Fruit fly (Drosophila melanogaster) whole organism, embryonic: Measurements from ENCODE around the gene Fit2.
A peak's percentile ranks its signal among the peaks of the same experiment; 100 is the strongest.

ENCODE experiments used
- Asciz ChIP-seq: fragments of 200-800 bp; sonication (Bioruptor generic); optimal IDR thresholded peaks from 2 replicates; lab custom pipeline; 2017; ENCODE audit warnings: missing biosample characterization, mild to moderate bottlenecking, missing genetic modification characterization, missing genetic modification reagents
- Blimp-1 ChIP-seq: fragments of 200-800 bp; sonication (Bioruptor generic); optimal IDR thresholded peaks from 3 replicates; lab custom pipeline; 2018; ENCODE audit warnings: missing biosample characterization, missing genetic modification characterization, mild to moderate bottlenecking, moderate library complexity, missing genetic modification reagents
- CG10431 ChIP-seq: fragments of 200-800 bp; sonication (Bioruptor generic); optimal IDR thresholded peaks from 3 replicates; lab custom pipeline; 2018; ENCODE audit warnings: missing biosample characterization, mild to moderate bottlenecking, missing genetic modification characterization
- CG10979 ChIP-seq: fragments of 200-800 bp; sonication (Bioruptor generic); optimal IDR thresholded peaks from 2 replicates; lab custom pipeline; 2018; ENCODE audit warnings: missing biosample characterization, mild to moderate bottlenecking, missing genetic modification characterization, moderate library complexity
- CG11695 ChIP-seq: fragments of 200-800 bp; sonication (Bioruptor generic); IDR thresholded peaks from 3 replicates; pipeline ENCODE4 v1.3.6; 2022; ENCODE audit warnings: missing biosample characterization, missing genetic modification characterization
- CG14710 ChIP-seq: fragments of 200-800 bp; sonication (Bioruptor generic); optimal IDR thresholded peaks from 3 replicates; lab custom pipeline; 2019; ENCODE audit warnings: missing biosample characterization, mild to moderate bottlenecking, missing genetic modification characterization, moderate library complexity
- CG15601 ChIP-seq: fragments of 200-800 bp; sonication (Bioruptor generic); optimal IDR thresholded peaks from 3 replicates; lab custom pipeline; 2019; ENCODE audit warnings: missing biosample characterization, mild to moderate bottlenecking, missing genetic modification characterization, moderate library complexity
- CG17328 ChIP-seq: fragments of 200-800 bp; sonication (Bioruptor generic); IDR thresholded peaks from 2 replicates; pipeline ENCODE4 v1.3.6; 2022; ENCODE audit warnings: missing biosample characterization, missing genetic modification characterization
- CG17361 ChIP-seq: fragments of 200-800 bp; sonication (Bioruptor generic); IDR thresholded peaks from 3 replicates; pipeline ENCODE4 v1.3.6; 2022; ENCODE audit warnings: missing biosample characterization, missing genetic modification characterization
- CG18262 ChIP-seq: fragments of 200-800 bp; optimal IDR thresholded peaks from 3 replicates; lab custom pipeline; 2019; ENCODE audit warnings: missing biosample characterization, mild to moderate bottlenecking, missing genetic modification characterization, moderate library complexity
- CG2199 ChIP-seq: fragments of 200-800 bp; sonication (Bioruptor generic); IDR thresholded peaks from 3 replicates; pipeline ENCODE4 v1.3.6; 2022; ENCODE audit warnings: missing biosample characterization, missing genetic modification characterization
- CG2202 ChIP-seq: fragments of 200-800 bp; sonication (Bioruptor generic); optimal IDR thresholded peaks from 2 replicates; lab custom pipeline; 2018; ENCODE audit warnings: missing biosample characterization, mild to moderate bottlenecking, missing genetic modification characterization
- CG2875 ChIP-seq: fragments of 200-800 bp; sonication (Bioruptor generic); optimal IDR thresholded peaks from 2 replicates; lab custom pipeline; 2017; ENCODE audit warnings: missing biosample characterization, mild to moderate bottlenecking, missing genetic modification characterization, missing genetic modification reagents
- CG34422 ChIP-seq: fragments of 200-800 bp; sonication (Bioruptor generic); IDR thresholded peaks from 3 replicates; pipeline ENCODE4 v1.3.6; 2022; ENCODE audit warnings: missing biosample characterization, missing genetic modification characterization
- CG3726 ChIP-seq: fragments of 200-800 bp; sonication (Bioruptor generic); IDR thresholded peaks from 3 replicates; pipeline ENCODE4, ENCODE4 v1.3.6; 2022; ENCODE audit warnings: missing biosample characterization, missing genetic modification characterization
- CG4282 ChIP-seq: fragments of 200-800 bp; sonication (Bioruptor generic); optimal IDR thresholded peaks from 2 replicates; lab custom pipeline; 2016; ENCODE audit warnings: missing biosample characterization, missing genetic modification characterization
- CG6254 ChIP-seq: fragments of 200-800 bp; sonication (Bioruptor generic); optimal IDR thresholded peaks from 3 replicates; lab custom pipeline; 2017; ENCODE audit warnings: mild to moderate bottlenecking, missing biosample characterization, missing genetic modification reagents, missing genetic modification characterization
- Deaf1 ChIP-seq: fragments of 200-800 bp; optimal IDR thresholded peaks from 3 replicates; lab custom pipeline; 2019; ENCODE audit warnings: missing biosample characterization, mild to moderate bottlenecking, missing genetic modification characterization, moderate library complexity
- Dip3 ChIP-seq: fragments of 200-800 bp; sonication (Bioruptor generic); optimal IDR thresholded peaks from 3 replicates; lab custom pipeline; 2016; ENCODE audit warnings: missing biosample characterization, missing genetic modification characterization
- Eip74EF ChIP-seq, 2 experiments: fragments of 200-800 bp in 1 of 2; fragments of >200 bp in 1 of 2; sonication (Bioruptor generic) in 1 of 2; optimal IDR thresholded peaks; 2 replicates each; lab custom pipeline; 2017 to 2019; ENCODE audit warnings: missing biosample characterization in 2 of 2, missing genetic modification characterization in 2 of 2, mild to moderate bottlenecking in 1 of 2, moderate library complexity in 1 of 2
- HLH54F ChIP-seq: fragments of 200-800 bp; sonication (Bioruptor generic); optimal IDR thresholded peaks from 3 replicates; lab custom pipeline; 2016; ENCODE audit warnings: missing biosample characterization, missing genetic modification characterization
- HLHmδ ChIP-seq: fragments of 200-800 bp; sonication (Bioruptor generic); optimal IDR thresholded peaks from 2 replicates; lab custom pipeline; 2018; ENCODE audit warnings: missing biosample characterization, mild to moderate bottlenecking, missing genetic modification characterization, moderate library complexity
- Med ChIP-seq: fragments of 200-800 bp; sonication (Bioruptor generic); peaks from one replicate; lab custom pipeline; 2016; ENCODE audit warnings: missing biosample characterization, missing genetic modification characterization, mild to moderate bottlenecking, inconsistent platforms, moderate library complexity
- Meics ChIP-seq: fragments of 200-800 bp; sonication (Bioruptor generic); optimal IDR thresholded peaks from 2 replicates; lab custom pipeline; 2017; ENCODE audit warnings: missing biosample characterization, mild to moderate bottlenecking, missing genetic modification characterization
- Rfx ChIP-seq: fragments of 200-800 bp; sonication (Bioruptor generic); IDR thresholded peaks from 2 replicates; pipeline ENCODE4 v1.3.6; 2022; ENCODE audit warnings: missing biosample characterization, missing genetic modification characterization
- Rx ChIP-seq: fragments of 200-800 bp; sonication (Bioruptor generic); IDR thresholded peaks from 2 replicates; pipeline ENCODE4 v1.3.6; 2022; ENCODE audit warnings: missing biosample characterization, missing genetic modification characterization
- Spps ChIP-seq: fragments of 200-800 bp; sonication (Bioruptor generic); optimal IDR thresholded peaks from 2 replicates; lab custom pipeline; 2018; ENCODE audit warnings: missing biosample characterization, mild to moderate bottlenecking, missing genetic modification characterization
- Trl ChIP-seq, 3 experiments: fragments of >200 bp in 2 of 3; fragments of 200-800 bp in 1 of 3; sonication (Bioruptor generic) in 1 of 3; optimal IDR thresholded peaks; 2 replicates in 1 of 3; 3 replicates in 2 of 3; lab custom pipeline; 2016 to 2017; ENCODE audit warnings: missing biosample characterization in 1 of 3, missing genetic modification characterization in 1 of 3
- Xrp1 ChIP-seq: fragments of 200-800 bp; sonication (Bioruptor generic); IDR thresholded peaks from 2 replicates; pipeline ENCODE4 v1.3.6; 2022; ENCODE audit warnings: missing biosample characterization, missing genetic modification characterization
- abd-A ChIP-seq: fragments of 200-800 bp; sonication (Bioruptor generic); optimal IDR thresholded peaks from 3 replicates; lab custom pipeline; 2019; ENCODE audit warnings: missing biosample characterization, mild to moderate bottlenecking, missing genetic modification characterization, moderate library complexity
- bsh ChIP-seq, 2 experiments: fragments of 200-800 bp; sonication (Bioruptor generic); optimal IDR thresholded peaks; 2 replicates each; lab custom pipeline; 2017 to 2018; ENCODE audit warnings: mild to moderate bottlenecking in 2 of 2, missing biosample characterization in 2 of 2, missing genetic modification characterization in 2 of 2, moderate library complexity in 1 of 2
- chinmo ChIP-seq: fragments of 200-800 bp; sonication (Bioruptor generic); IDR thresholded peaks from 4 replicates; pipeline ENCODE4 v1.3.6; 2022; ENCODE audit warnings: missing biosample characterization, missing genetic modification characterization; ENCODE audit not compliant: partially characterized antibody
- dan ChIP-seq: fragments of 200-800 bp; sonication (Bioruptor generic); IDR thresholded peaks from 2 replicates; pipeline ENCODE4 v1.3.6; 2022; ENCODE audit warnings: missing biosample characterization, missing genetic modification characterization
- gcm ChIP-seq: fragments of 200-800 bp; sonication (Bioruptor generic); optimal IDR thresholded peaks from 2 replicates; lab custom pipeline; 2019; ENCODE audit warnings: missing biosample characterization, mild to moderate bottlenecking, missing genetic modification characterization, moderate library complexity
- gsb ChIP-seq: fragments of 200-800 bp; sonication (Bioruptor generic); IDR thresholded peaks from 2 replicates; pipeline ENCODE4 v1.3.6; 2022; ENCODE audit warnings: missing biosample characterization, missing genetic modification characterization
- gsb-n ChIP-seq: fragments of 200-800 bp; sonication (Bioruptor generic); optimal IDR thresholded peaks from 3 replicates; lab custom pipeline; 2018; ENCODE audit warnings: missing biosample characterization, mild to moderate bottlenecking, missing genetic modification characterization
- hth ChIP-seq: fragments of >200 bp; optimal IDR thresholded peaks from 2 replicates; lab custom pipeline; 2017; ENCODE audit warnings: inconsistent platforms
- lola ChIP-seq, 3 experiments: fragments of >200 bp in 2 of 3; fragments of 200-800 bp in 1 of 3; sonication (Bioruptor generic) in 1 of 3; optimal IDR thresholded peaks; 2 replicates each; lab custom pipeline; 2017 to 2019; ENCODE audit warnings: missing biosample characterization in 3 of 3, missing genetic modification characterization in 3 of 3, mild to moderate bottlenecking in 1 of 3, moderate library complexity in 1 of 3
- mirr ChIP-seq: fragments of 200-800 bp; sonication (Bioruptor generic); optimal IDR thresholded peaks from 3 replicates; lab custom pipeline; 2018; ENCODE audit warnings: missing biosample characterization, mild to moderate bottlenecking, missing genetic modification characterization
- nmo ChIP-seq: fragments of 200-800 bp; sonication (Bioruptor generic); optimal IDR thresholded peaks from 2 replicates; lab custom pipeline; 2018; ENCODE audit warnings: missing biosample characterization, mild to moderate bottlenecking, missing genetic modification characterization, moderate library complexity
- odd ChIP-seq: fragments of 200-800 bp; sonication (Bioruptor generic); optimal IDR thresholded peaks from 2 replicates; lab custom pipeline; 2017; ENCODE audit warnings: missing biosample characterization, mild to moderate bottlenecking, missing genetic modification characterization
- sc ChIP-seq, 3 experiments: fragments of >200 bp in 2 of 3; fragments of 200-800 bp in 1 of 3; sonication (Bioruptor generic) in 1 of 3; optimal IDR thresholded peaks; 2 replicates in 2 of 3; 3 replicates in 1 of 3; lab custom pipeline; 2017; ENCODE audit warnings: mild to moderate bottlenecking in 1 of 3, missing biosample characterization in 1 of 3, missing genetic modification characterization in 1 of 3, missing genetic modification reagents in 1 of 3
- sens ChIP-seq: fragments of 200-800 bp; sonication (Bioruptor generic); peaks from one replicate; lab custom pipeline; 2016; ENCODE audit warnings: missing biosample characterization, missing genetic modification characterization
- sqz ChIP-seq: fragments of 200-800 bp; sonication (Bioruptor generic); optimal IDR thresholded peaks from 3 replicates; lab custom pipeline; 2018; ENCODE audit warnings: missing biosample characterization, mild to moderate bottlenecking, missing genetic modification characterization
- tap ChIP-seq: fragments of 200-800 bp; optimal IDR thresholded peaks from 3 replicates; lab custom pipeline; 2019; ENCODE audit warnings: missing biosample characterization, mild to moderate bottlenecking, missing genetic modification characterization, moderate library complexity
- trem ChIP-seq: fragments of 200-800 bp; optimal IDR thresholded peaks from 3 replicates; lab custom pipeline; 2019; ENCODE audit warnings: missing biosample characterization, mild to moderate bottlenecking, missing genetic modification characterization, moderate library complexity
- vnd ChIP-seq: fragments of 200-800 bp; sonication (Bioruptor generic); IDR thresholded peaks from 3 replicates; pipeline ENCODE4 v1.3.6; 2022; ENCODE audit warnings: missing biosample characterization, missing genetic modification characterization; ENCODE audit not compliant: partially characterized antibody

Gene Fit2

DNA sequence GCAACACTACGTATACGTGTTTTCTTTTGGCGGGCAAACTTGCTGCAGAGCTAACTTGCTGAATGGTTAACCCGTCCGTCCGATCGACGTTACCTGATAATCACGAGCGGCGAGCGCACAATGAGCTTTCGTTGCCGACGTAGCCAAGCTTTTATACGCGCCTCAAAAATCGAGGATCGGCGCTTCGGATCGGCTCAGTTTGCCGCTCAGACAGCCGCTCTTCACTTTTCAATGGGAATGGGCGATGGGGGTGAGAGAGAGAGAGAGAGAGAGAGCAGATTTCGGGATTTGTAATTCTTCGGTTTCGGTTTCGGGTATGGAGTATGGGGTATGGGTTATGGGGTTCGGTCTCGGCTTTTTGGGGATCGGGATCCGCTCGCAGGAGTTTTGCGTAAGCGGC, 7.8 kb downstream of the Fit2 start, which contains the start of gene Ilp8:
Gene Ilp8 (minus strand): TSS at position 110 of the 400 bp plus-strand sequence.
- peak; percentile 60 to 76 for TF ChIP-seq Trl (optimal IDR thresholded peaks at IDR 0.05; lab: Kevin White, UChicago)
- no peak for TF ChIP-seq Trl (GFP tag; optimal IDR thresholded peaks at IDR 0.05; lab: Kevin White, UChicago)
- TF ChIP-seq Deaf1 (tag; lab: Kevin White, UChicago): peak; percentile 94
- TF ChIP-seq Med: peak; percentile 72
- peak; percentile 9 for TF ChIP-seq sens (GFP tag; lab: Kevin White, UChicago)
- no peak for TF ChIP-seq dan (GFP tag; lab: Robert Waterston, UW)
- TF ChIP-seq Meics (GFP tag; lab: Kevin White, UChicago): no peak
- TF ChIP-seq chinmo (GFP tag; lab: Robert Waterston, UW): peak; percentile 74; the same call in 1 of the 4 replicates
- TF ChIP-seq Rx (GFP tag; lab: Robert Waterston, UW): no peak
- TF ChIP-seq odd (GFP tag; lab: Kevin White, UChicago): no peak
- TF ChIP-seq CG11695 (GFP tag; lab: Robert Waterston, UW): 0 out of 3 replicates have a peak, but pooled peaks have one; percentile 15
- TF ChIP-seq gsb (GFP tag; lab: Robert Waterston, UW): no peak
- no peak for TF ChIP-seq hth
- TF ChIP-seq CG17328: no peak
- peak; percentile 1 for TF ChIP-seq Blimp-1
- TF ChIP-seq CG3726 (GFP tag; lab: Robert Waterston, UW): no peak
- 0 out of 3 replicates have a peak, but pooled peaks have one; percentile 23 for TF ChIP-seq CG34422 (GFP tag; lab: Robert Waterston, UW)
- no peak for TF ChIP-seq Dip3 (GFP tag; lab: Kevin White, UChicago)
- 0 out of 2 replicates have a peak, but pooled peaks have one; percentile 17 for TF ChIP-seq Rfx (GFP tag; lab: Robert Waterston, UW)

DNA sequence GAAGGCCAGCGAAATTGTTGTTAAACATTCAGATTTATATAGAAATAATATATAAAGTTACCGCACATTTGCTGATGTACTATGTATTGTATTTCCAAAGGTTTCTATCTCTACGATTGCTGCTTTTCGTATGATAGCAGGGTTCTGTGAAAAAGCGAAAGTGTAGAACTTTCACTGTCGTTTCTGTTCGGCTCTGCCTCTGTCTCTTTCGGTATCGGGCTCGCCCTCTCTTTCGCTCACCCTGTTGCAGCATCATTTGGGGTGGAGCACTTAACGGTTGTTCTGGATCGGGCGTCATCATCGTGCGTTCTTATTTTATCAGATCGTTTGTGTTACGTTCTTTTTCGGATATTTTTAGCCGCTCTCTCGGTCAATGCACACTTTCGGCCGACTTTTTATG, 9.2 kb downstream of the Fit2 start:
- TF ChIP-seq CG14710 (peak; percentile 51), vnd (no peak), CG6254 (GFP tag; lab: Kevin White, UChicago) (peak; percentile 67), CG2199 (GFP tag; lab: Robert Waterston, UW) (0 out of 3 replicates have a peak, but pooled peaks have one; percentile 32), CG10431 (GFP tag; lab: Kevin White, UChicago) (peak; percentile 69), CG15601 (tag; lab: Kevin White, UChicago) (peak; percentile 54), Asciz (GFP tag; lab: Kevin White, UChicago) (peak; percentile 34), HLH54F (GFP tag; lab: Kevin White, UChicago) (no peak), sc (optimal IDR thresholded peaks at IDR 0.05; lab: Kevin White, UChicago) (no peak), sc (GFP tag; optimal IDR thresholded peaks at IDR 0.05; lab: Kevin White, UChicago) (peak; percentile 33), HLHmδ (peak; percentile 93), bsh (GFP tag; optimal IDR thresholded peaks at IDR 0.05; lab: Kevin White, UChicago) (peak in 1 of 2 experiments; percentile 69), CG4282 (GFP tag; lab: Kevin White, UChicago) (no peak), Blimp-1 (peak; percentile 100), abd-A (tag; lab: Kevin White, UChicago) (no peak), gcm (GFP tag; lab: Kevin White, UChicago) (peak; percentile 32), Xrp1 (GFP tag; lab: Robert Waterston, UW) (no peak), Spps (tag; lab: Kevin White, UChicago) (peak; percentile 74), CG18262 (tag; lab: Kevin White, UChicago) (peak; percentile 42), CG10979 (tag; lab: Kevin White, UChicago) (peak; percentile 18), CG2875 (GFP tag; lab: Kevin White, UChicago) (peak; percentile 1), CG17361 (GFP tag; lab: Robert Waterston, UW) (peak; percentile 41; the same call in 1 of the 3 replicates), CG2202 (peak; percentile 41), nmo (GFP tag; lab: Kevin White, UChicago) (peak; percentile 3), mirr (no peak), tap (tag; lab: Kevin White, UChicago) (no peak), Eip74EF (GFP tag; optimal IDR thresholded peaks at IDR 0.05; lab: Kevin White, UChicago) (peak in 1 of 2 experiments; percentile 9), lola (GFP tag; optimal IDR thresholded peaks at IDR 0.05; lab: Kevin White, UChicago) (peak in 1 of 3 experiments; percentile 40), gsb-n (tag; lab: Kevin White, UChicago) (peak; percentile 55), trem (tag; lab: Kevin White, UChicago) (peak; percentile 25), sqz (GFP tag; lab: Kevin White, UChicago) (peak; percentile 17)
